Worm (Caenorhabditis elegans): ENCODE results near the gene gon-4.

DNA sequence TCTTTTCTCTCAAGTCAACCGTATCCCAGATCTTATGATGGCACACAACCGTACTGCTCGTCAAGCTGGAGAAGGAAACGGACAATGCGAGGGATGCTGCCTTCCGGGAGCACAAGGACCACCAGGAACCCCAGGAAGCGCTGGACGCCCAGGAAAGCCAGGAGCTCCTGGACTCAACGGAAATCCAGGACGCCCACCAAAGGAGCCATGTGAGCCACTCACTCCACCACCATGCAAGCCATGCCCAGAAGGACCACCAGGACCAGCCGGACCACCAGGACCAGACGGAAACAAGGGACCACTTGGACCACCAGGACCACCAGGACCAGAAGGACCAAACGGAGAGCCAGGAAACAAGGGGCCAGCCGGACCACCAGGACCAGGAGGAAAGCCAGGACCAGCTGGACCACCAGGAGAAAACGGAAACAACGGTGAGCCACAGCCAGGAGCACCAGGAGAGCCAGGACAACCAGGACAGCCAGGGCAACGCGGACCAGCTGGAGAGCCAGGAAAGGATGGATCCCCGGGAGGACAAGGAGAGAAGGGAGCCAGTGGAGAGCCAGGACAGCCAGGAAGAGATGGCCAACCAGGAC lies 19.2 kb downstream of the gon-4 start:
- TF ChIP-seq elt-2 (tag; optimal IDR thresholded peaks at IDR 0.05) (no peak), nhr-11 (tag; optimal IDR thresholded peaks at IDR 0.05) (no peak), fax-1 (tag; optimal IDR thresholded peaks at IDR 0.05) (no peak), F13H6.1 (tag; optimal IDR thresholded peaks at IDR 0.05) (no peak), C08G9.2 (tag; optimal IDR thresholded peaks at IDR 0.05) (no peak), ceh-45 (GFP tag; IDR thresholded peaks at IDR 0.05) (no peak), pha-4 (tag; optimal IDR thresholded peaks at IDR 0.05) (no peak), fkh-6 (tag; optimal IDR thresholded peaks at IDR 0.05) (no peak), mec-3 (tag; optimal IDR thresholded peaks at IDR 0.05; ENCODE audit: borderline replicate concordance) (no peak)

Data from whole organism, late embryonic.